Worm (Caenorhabditis elegans) whole organism, young adult: ENCODE results near the gene ced-9.

Experiments used
- B0035.1 ChIP-seq: sonication (generic microtip); optimal IDR thresholded peaks from 2 replicates; lab custom pipeline; 2016; ENCODE audit warnings: missing genetic modification characterization, mild to moderate bottlenecking, missing compliant biosample characterization, missing genotype, missing genetic modification reagents
- B0336.3 ChIP-seq: fragments of 200-800 bp; sonication (Bioruptor generic); IDR thresholded peaks from 2 replicates; pipeline ENCODE4 v1.3.6; 2022; ENCODE audit warnings: missing genetic modification characterization, missing compliant biosample characterization
- F22D6.2 ChIP-seq: sonication (generic microtip); optimal IDR thresholded peaks from 2 replicates; lab custom pipeline; 2016; ENCODE audit warnings: mild to moderate bottlenecking, missing genetic modification characterization, missing compliant biosample characterization
- F37B4.10 ChIP-seq: fragments of 200-800 bp; sonication (Bioruptor generic); IDR thresholded peaks from 2 replicates; pipeline ENCODE4 v1.3.6; 2022; ENCODE audit warnings: missing genetic modification characterization, missing compliant biosample characterization
- F52B5.7 ChIP-seq: sonication (generic microtip); optimal IDR thresholded peaks from 2 replicates; lab custom pipeline; 2016; ENCODE audit warnings: mild to moderate bottlenecking, missing genetic modification characterization, missing compliant biosample characterization
- K11D2.4 ChIP-seq: fragments of 200-800 bp; sonication (Bioruptor generic); IDR thresholded peaks from 2 replicates; pipeline ENCODE4 v1.3.6; 2022; ENCODE audit warnings: missing genetic modification reagents, missing genetic modification characterization, missing compliant biosample characterization
- T07F8.4 ChIP-seq: sonication (generic microtip); optimal IDR thresholded peaks from 2 replicates; lab custom pipeline; 2016; ENCODE audit warnings: mild to moderate bottlenecking, missing genetic modification characterization, moderate library complexity, missing compliant biosample characterization
- Y53F4B.3 ChIP-seq: fragments of 200-800 bp; sonication (Bioruptor generic); IDR thresholded peaks from 2 replicates; pipeline ENCODE4 v1.3.6; 2022; ENCODE audit warnings: missing genetic modification reagents, missing genetic modification characterization, missing compliant biosample characterization
- Y79H2A.3 ChIP-seq: fragments of 200-800 bp; sonication (Bioruptor generic); conservative IDR thresholded peaks from 2 replicates; pipeline ENCODE4 v1.3.6; 2022; ENCODE audit warnings: missing genetic modification reagents, missing genetic modification characterization, missing compliant biosample characterization
- Y95B8A.8 ChIP-seq: fragments of 200-800 bp; sonication (Bioruptor generic); IDR thresholded peaks from 2 replicates; pipeline ENCODE4 v1.3.6; 2022; ENCODE audit warnings: missing genetic modification reagents, missing genetic modification characterization, missing compliant biosample characterization
- attf-6 ChIP-seq: fragments of 200-800 bp; sonication (Bioruptor generic); IDR thresholded peaks from 2 replicates; pipeline ENCODE4 v1.3.6; 2022; ENCODE audit warnings: missing genetic modification reagents, missing genetic modification characterization, missing compliant biosample characterization
- bed-2 ChIP-seq: fragments of 200-800 bp; sonication (Bioruptor generic); IDR thresholded peaks from 2 replicates; pipeline ENCODE4 v1.3.6; 2022; ENCODE audit warnings: missing genetic modification reagents, missing genetic modification characterization, missing compliant biosample characterization
- cebp-1 ChIP-seq, 2 experiments: fragments of 200-800 bp in 1 of 2; sonication (Bioruptor generic) in 1 of 2; sonication (generic microtip) in 1 of 2; IDR thresholded peaks in 1 of 2; optimal IDR thresholded peaks in 1 of 2; 2 replicates each; pipeline versions ENCODE4 v1.3.6 to Lab custom; 2017 to 2022; ENCODE audit warnings: missing compliant biosample characterization in 2 of 2, missing genetic modification characterization in 2 of 2, mild to moderate bottlenecking in 1 of 2, missing genetic modification reagents in 1 of 2, moderate library complexity in 1 of 2
- ceh-79 ChIP-seq: sonication (generic microtip); optimal IDR thresholded peaks from 2 replicates; lab custom pipeline; 2017; ENCODE audit warnings: mild to moderate bottlenecking, missing genetic modification characterization, missing compliant biosample characterization
- ekl-4 ChIP-seq: fragments of 200-800 bp; sonication (Bioruptor generic); IDR thresholded peaks from 2 replicates; pipeline ENCODE4 v1.3.6; 2022; ENCODE audit warnings: missing genetic modification reagents, missing genetic modification characterization, missing compliant biosample characterization
- hlh-12 ChIP-seq: sonication (generic microtip); optimal IDR thresholded peaks from 2 replicates; lab custom pipeline; 2016; ENCODE audit warnings: missing genetic modification characterization, missing compliant biosample characterization
- hlh-26 ChIP-seq: fragments of 200-800 bp; sonication (Bioruptor generic); conservative IDR thresholded peaks from 2 replicates; pipeline ENCODE4 v1.3.6; 2022; ENCODE audit warnings: missing genetic modification reagents, missing genetic modification characterization, missing compliant biosample characterization
- hrde-1 ChIP-seq: sonication (generic microtip); optimal IDR thresholded peaks from 2 replicates; lab custom pipeline; 2016; ENCODE audit warnings: missing genetic modification characterization, mild to moderate bottlenecking, missing compliant biosample characterization, moderate library complexity, missing genotype, missing genetic modification reagents, borderline replicate concordance
- hsf-1 ChIP-seq: fragments of 200-800 bp; sonication (Bioruptor generic); IDR thresholded peaks from 2 replicates; pipeline ENCODE4 v1.3.6; 2022; ENCODE audit warnings: missing genetic modification reagents, missing genetic modification characterization, missing compliant biosample characterization
- let-526 ChIP-seq: fragments of 200-800 bp; sonication (Bioruptor generic); IDR thresholded peaks from 2 replicates; pipeline ENCODE4 v1.3.6; 2022; ENCODE audit warnings: missing genetic modification reagents, missing genetic modification characterization, missing compliant biosample characterization
- lin-26 ChIP-seq: fragments of 200-800 bp; sonication (Bioruptor generic); IDR thresholded peaks from 2 replicates; pipeline ENCODE4 v1.3.6; 2022; ENCODE audit warnings: missing genetic modification reagents, missing genetic modification characterization, missing compliant biosample characterization
- lin-40 ChIP-seq: sonication (generic microtip); optimal IDR thresholded peaks from 2 replicates; lab custom pipeline; 2016; ENCODE audit warnings: missing genetic modification characterization, mild to moderate bottlenecking, missing compliant biosample characterization, missing genotype, missing genetic modification reagents
- madf-10 ChIP-seq: sonication (generic microtip); optimal IDR thresholded peaks from 2 replicates; lab custom pipeline; 2016; ENCODE audit warnings: mild to moderate bottlenecking, missing genetic modification characterization, missing compliant biosample characterization
- madf-3 ChIP-seq: fragments of 200-800 bp; sonication (Bioruptor generic); IDR thresholded peaks from 2 replicates; pipeline ENCODE4 v1.3.6; 2022; ENCODE audit warnings: missing genetic modification reagents, missing genetic modification characterization, missing compliant biosample characterization
- mcd-1 ChIP-seq: fragments of 200-800 bp; sonication (Bioruptor generic); IDR thresholded peaks from 2 replicates; pipeline ENCODE4 v1.3.6; 2022; ENCODE audit warnings: missing genetic modification reagents, missing genetic modification characterization, missing compliant biosample characterization
- mel-28 ChIP-seq: sonication (generic microtip); optimal IDR thresholded peaks from 2 replicates; lab custom pipeline; 2016; ENCODE audit warnings: borderline replicate concordance, mild to moderate bottlenecking, missing genetic modification characterization, missing compliant biosample characterization
- nfya-1 ChIP-seq: sonication (generic microtip); optimal IDR thresholded peaks from 2 replicates; lab custom pipeline; 2017; ENCODE audit warnings: antibody characterized with exemption, missing compliant biosample characterization, missing genetic modification characterization, borderline replicate concordance; ENCODE audit not compliant: insufficient read depth
- nfya-2 ChIP-seq: fragments of 200-800 bp; sonication (Bioruptor generic); IDR thresholded peaks from 2 replicates; pipeline ENCODE4 v1.3.6; 2022; ENCODE audit warnings: missing genetic modification reagents, missing genetic modification characterization, missing compliant biosample characterization
- nhr-120 ChIP-seq: fragments of 200-800 bp; sonication (Bioruptor generic); IDR thresholded peaks from 2 replicates; pipeline ENCODE4 v1.3.6; 2022; ENCODE audit warnings: missing genetic modification characterization, missing compliant biosample characterization
- nhr-80 ChIP-seq: sonication (generic microtip); optimal IDR thresholded peaks from 2 replicates; lab custom pipeline; 2016; ENCODE audit warnings: missing genetic modification characterization, missing compliant biosample characterization
- sdz-38 ChIP-seq: sonication (generic microtip); optimal IDR thresholded peaks from 2 replicates; lab custom pipeline; 2016; ENCODE audit warnings: missing genotype, missing genetic modification characterization, missing compliant biosample characterization
- snpc-4 ChIP-seq, 5 experiments: fragments of 150-350 bp in 1 of 5; sonication (generic microtip) in 4 of 5; optimal IDR thresholded peaks; 2 replicates each; lab custom pipeline; 2014 to 2018; ENCODE audit warnings: missing genetic modification characterization in 5 of 5, missing biosample characterization in 3 of 5, antibody characterized with exemption in 2 of 5, mild to moderate bottlenecking in 2 of 5, missing compliant biosample characterization in 2 of 5, missing genotype in 2 of 5, moderate library complexity in 2 of 5, missing genetic modification reagents in 1 of 5
- tlf-1 ChIP-seq: fragments of 200-800 bp; sonication (Bioruptor generic); optimal IDR thresholded peaks from 2 replicates; lab custom pipeline; 2018; ENCODE audit warnings: mild to moderate bottlenecking, missing genetic modification characterization, missing compliant biosample characterization
- xnd-1 ChIP-seq: sonication (generic microtip); optimal IDR thresholded peaks from 2 replicates; lab custom pipeline; 2016; ENCODE audit warnings: missing genotype, missing genetic modification reagents, missing genetic modification characterization, missing compliant biosample characterization
- zfh-2 ChIP-seq: fragments of 200-800 bp; sonication (Bioruptor generic); conservative IDR thresholded peaks from 2 replicates; pipeline ENCODE4 v1.3.6; 2022; ENCODE audit warnings: missing genetic modification reagents, missing genetic modification characterization, missing compliant biosample characterization
- ztf-18 ChIP-seq: sonication (generic microtip); optimal IDR thresholded peaks from 2 replicates; lab custom pipeline; 2016; ENCODE audit warnings: missing genotype, mild to moderate bottlenecking, missing genetic modification characterization, missing compliant biosample characterization
- ztf-26 ChIP-seq: sonication (generic microtip); optimal IDR thresholded peaks from 2 replicates; lab custom pipeline; 2017; ENCODE audit warnings: missing genetic modification characterization, missing compliant biosample characterization

ced-9 gene

ce11 chrIII:10294837-10295236 lies 40.1 kb upstream of the ced-9 start, which contains the start of gene vglu-2:
Gene vglu-2 (plus strand): TSS chrIII:10295137.
- TF ChIP-seq hrde-1 (tag; lab: Kevin White, UChicago) (no peak), F37B4.10 (GFP tag; lab: Robert Waterston, UW) (no peak), snpc-4 (GFP tag; optimal IDR thresholded peaks at IDR 0.05; lab: Kevin White, UChicago) (no peak), snpc-4 (tag; optimal IDR thresholded peaks at IDR 0.05; lab: Kevin White, UChicago) (peak in 2 of 4 experiments; percentile 29 to 56)

ce11 chrIII:10296904-10297303 lies 38.1 kb upstream of the ced-9 start:
- TF ChIP-seq lin-26 (GFP tag; lab: Robert Waterston, UW) (0 out of 2 replicates have a peak, but pooled peaks have one; percentile 23), lin-40 (tag; lab: Kevin White, UChicago) (no peak), snpc-4 (GFP tag; optimal IDR thresholded peaks at IDR 0.05; lab: Kevin White, UChicago) (no peak), snpc-4 (tag; optimal IDR thresholded peaks at IDR 0.05; lab: Kevin White, UChicago) (peak in 2 of 4 experiments; percentile 4 to 51)

- TF ChIP-seq F37B4.10 (GFP tag; lab: Robert Waterston, UW) (no peak), madf-10 (no peak), cebp-1 (GFP tag; IDR thresholded peaks at IDR 0.05; lab: Robert Waterston, UW) (no peak), cebp-1 (tag; optimal IDR thresholded peaks at IDR 0.05; lab: Kevin White, UChicago) (no peak), madf-3 (no peak), Y79H2A.3 (GFP tag; lab: Robert Waterston, UW) (no peak), nfya-2 (GFP tag; lab: Robert Waterston, UW) (no peak), nhr-120 (no peak), tlf-1 (GFP tag; lab: Kevin White, UChicago) (no peak), ztf-18 (no peak), hlh-26 (no peak), ekl-4 (GFP tag; lab: Robert Waterston, UW) (no peak), F22D6.2 (tag; lab: Kevin White, UChicago) (no peak), zfh-2 (GFP tag; lab: Robert Waterston, UW) (no peak), B0035.1 (tag; lab: Kevin White, UChicago) (no peak), hsf-1 (GFP tag; lab: Robert Waterston, UW) (no peak), Y95B8A.8 (GFP tag; lab: Robert Waterston, UW) (no peak), K11D2.4 (no peak), xnd-1 (tag; lab: Kevin White, UChicago) (no peak)
These were observed 34.9 kb upstream of the ced-9 start, which contains the start of gene vglu-3 for ce11 chrIII:10300078-10300477. Gene vglu-3 (plus strand): TSS chrIII:10300378.

- peak; percentile 42 for TF ChIP-seq nhr-80 (tag; lab: Kevin White, UChicago)
- TF ChIP-seq Y79H2A.3 (GFP tag; lab: Robert Waterston, UW) = no peak
These were observed 29.7 kb upstream of the ced-9 start for ce11 chrIII:10305295-10305694.

ce11 chrIII:10306049-10306448 lies 28.9 kb upstream of the ced-9 start, which contains the start of gene T07A5.1:
Gene T07A5.1 (minus strand): TSS chrIII:10306197.
- no peak for TF ChIP-seq ztf-26 (tag; lab: Kevin White, UChicago)
- TF ChIP-seq, all 124 proteins: peak for 0

ce11 chrIII:10311016-10311415 lies 24.0 kb upstream of the ced-9 start, which contains the start of gene T07A5.7:
Gene T07A5.7 (minus strand): TSS chrIII:10311116.
- TF ChIP-seq ceh-79 (tag; lab: Kevin White, UChicago) (no peak), F52B5.7 (tag; lab: Kevin White, UChicago) (no peak), attf-6 (GFP tag; lab: Robert Waterston, UW) (no peak), bed-2 (GFP tag; lab: Robert Waterston, UW) (no peak), sdz-38 (tag; lab: Kevin White, UChicago) (no peak), hlh-26 (no peak), hlh-12 (no peak), nfya-1 (no peak), madf-10 (no peak), let-526 (GFP tag; lab: Robert Waterston, UW) (no peak), mel-28 (tag; lab: Kevin White, UChicago) (no peak), K11D2.4 (no peak), T07F8.4 (tag; lab: Kevin White, UChicago) (no peak), Y53F4B.3 (GFP tag; lab: Robert Waterston, UW) (no peak), B0336.3 (GFP tag; lab: Robert Waterston, UW) (no peak), mcd-1 (GFP tag; lab: Robert Waterston, UW) (no peak)
